Fruit fly (Drosophila melanogaster) whole organism, embryonic: ENCODE results near the gene CG33191.
A peak's percentile ranks its signal among the peaks of the same experiment; 100 is the strongest.

Source experiments
- Ada2b ChIP-seq: fragments of 200-800 bp; sonication (Bioruptor generic); IDR thresholded peaks from 2 replicates; pipeline ENCODE4 v1.3.6; 2022; ENCODE audit warnings: missing biosample characterization, missing genetic modification characterization
- Bdp1 ChIP-seq: fragments of 200-800 bp; sonication (Bioruptor generic); optimal IDR thresholded peaks from 3 replicates; lab custom pipeline; 2016; ENCODE audit warnings: missing biosample characterization, missing genetic modification characterization
- CG10431 ChIP-seq: fragments of 200-800 bp; sonication (Bioruptor generic); optimal IDR thresholded peaks from 3 replicates; lab custom pipeline; 2018; ENCODE audit warnings: missing biosample characterization, mild to moderate bottlenecking, missing genetic modification characterization
- CG11085 ChIP-seq: fragments of 200-800 bp; sonication (Bioruptor generic); IDR thresholded peaks from 2 replicates; pipeline ENCODE4 v1.3.6; 2022; ENCODE audit warnings: missing biosample characterization, missing genetic modification characterization
- CG12104 ChIP-seq: fragments of 200-800 bp; sonication (Bioruptor generic); optimal IDR thresholded peaks from 3 replicates; lab custom pipeline; 2016; ENCODE audit warnings: missing biosample characterization, missing genetic modification characterization
- CG15011 ChIP-seq: fragments of 200-800 bp; sonication (Bioruptor generic); optimal IDR thresholded peaks from 3 replicates; lab custom pipeline; 2018; ENCODE audit warnings: missing biosample characterization, mild to moderate bottlenecking, missing genetic modification characterization
- CG17186 ChIP-seq: fragments of 200-800 bp; sonication (Bioruptor generic); optimal IDR thresholded peaks from 3 replicates; lab custom pipeline; 2017; ENCODE audit warnings: missing biosample characterization, missing genetic modification reagents, missing genetic modification characterization
- CG2202 ChIP-seq: fragments of 200-800 bp; sonication (Bioruptor generic); optimal IDR thresholded peaks from 2 replicates; lab custom pipeline; 2018; ENCODE audit warnings: missing biosample characterization, mild to moderate bottlenecking, missing genetic modification characterization
- CG4282 ChIP-seq: fragments of 200-800 bp; sonication (Bioruptor generic); optimal IDR thresholded peaks from 2 replicates; lab custom pipeline; 2016; ENCODE audit warnings: missing biosample characterization, missing genetic modification characterization
- CG4617 ChIP-seq: fragments of 200-800 bp; sonication (Bioruptor generic); optimal IDR thresholded peaks from 3 replicates; lab custom pipeline; 2016; ENCODE audit warnings: missing biosample characterization, missing genetic modification characterization, borderline replicate concordance
- CG6689 ChIP-seq: fragments of 200-800 bp; sonication (Bioruptor generic); IDR thresholded peaks from 2 replicates; pipeline ENCODE4 v1.3.6; 2022; ENCODE audit warnings: missing biosample characterization, missing genetic modification characterization
- CG8281 ChIP-seq: fragments of 200-800 bp; sonication (Bioruptor generic); optimal IDR thresholded peaks from 2 replicates; lab custom pipeline; 2018; ENCODE audit warnings: missing biosample characterization, mild to moderate bottlenecking, missing genetic modification characterization, moderate library complexity
- CG8478 ChIP-seq: fragments of >200 bp; optimal IDR thresholded peaks from 2 replicates; lab custom pipeline; 2018
- CG8944 ChIP-seq: fragments of 200-800 bp; sonication (Bioruptor generic); optimal IDR thresholded peaks from 3 replicates; lab custom pipeline; 2016; ENCODE audit warnings: missing biosample characterization, missing genetic modification characterization
- CkIIα-i1 ChIP-seq: fragments of 200-800 bp; sonication (Bioruptor generic); IDR thresholded peaks from 2 replicates; pipeline ENCODE4 v1.3.6; 2022; ENCODE audit warnings: missing biosample characterization, missing genetic modification characterization
- D19A ChIP-seq: fragments of 200-800 bp; optimal IDR thresholded peaks from 3 replicates; lab custom pipeline; 2019; ENCODE audit warnings: missing biosample characterization, mild to moderate bottlenecking, missing genetic modification characterization, moderate library complexity
- D19B ChIP-seq: fragments of 200-800 bp; sonication (Bioruptor generic); optimal IDR thresholded peaks from 2 replicates; lab custom pipeline; 2017; ENCODE audit warnings: missing biosample characterization, mild to moderate bottlenecking, missing genetic modification characterization
- Deaf1 ChIP-seq: fragments of 200-800 bp; optimal IDR thresholded peaks from 3 replicates; lab custom pipeline; 2019; ENCODE audit warnings: missing biosample characterization, mild to moderate bottlenecking, missing genetic modification characterization, moderate library complexity
- Dfd ChIP-seq, 2 experiments: fragments of >200 bp; optimal IDR thresholded peaks; 2 replicates each; lab custom pipeline; 2017; ENCODE audit warnings: missing biosample characterization in 2 of 2, missing genetic modification characterization in 2 of 2
- Dip3 ChIP-seq: fragments of 200-800 bp; sonication (Bioruptor generic); optimal IDR thresholded peaks from 3 replicates; lab custom pipeline; 2016; ENCODE audit warnings: missing biosample characterization, missing genetic modification characterization
- Doc3 ChIP-seq: fragments of 200-800 bp; sonication (Bioruptor generic); IDR thresholded peaks from 3 replicates; pipeline ENCODE4 v1.3.6; 2022; ENCODE audit warnings: missing biosample characterization, missing genetic modification characterization; ENCODE audit not compliant: partially characterized antibody
- Fer3 ChIP-seq: fragments of 200-800 bp; sonication (Bioruptor generic); optimal IDR thresholded peaks from 2 replicates; lab custom pipeline; 2018; ENCODE audit warnings: missing biosample characterization, mild to moderate bottlenecking, missing genetic modification characterization, moderate library complexity
- Hand ChIP-seq: fragments of 200-800 bp; sonication (Bioruptor generic); optimal IDR thresholded peaks from 2 replicates; lab custom pipeline; 2017; ENCODE audit warnings: mild to moderate bottlenecking, missing biosample characterization, missing genetic modification reagents, missing genetic modification characterization
- Hmr ChIP-seq: fragments of 200-800 bp; sonication (Bioruptor generic); optimal IDR thresholded peaks from 3 replicates; lab custom pipeline; 2017; ENCODE audit warnings: mild to moderate bottlenecking, missing biosample characterization, missing genetic modification reagents, missing genetic modification characterization
- Hr3 ChIP-seq: fragments of 200-800 bp; sonication (Bioruptor generic); optimal IDR thresholded peaks from 3 replicates; lab custom pipeline; 2016; ENCODE audit warnings: missing biosample characterization, missing genetic modification characterization
- Kr ChIP-seq: fragments of 200-800 bp; sonication (Bioruptor generic); optimal IDR thresholded peaks from 2 replicates; lab custom pipeline; 2017; ENCODE audit warnings: missing biosample characterization, mild to moderate bottlenecking, missing genetic modification characterization
- MBD-R2 ChIP-seq: fragments of 200-800 bp; sonication (Bioruptor generic); IDR thresholded peaks from 2 replicates; pipeline ENCODE4 v1.3.6; 2022; ENCODE audit warnings: missing biosample characterization, missing genetic modification characterization
- Med ChIP-seq: fragments of 200-800 bp; sonication (Bioruptor generic); peaks from one replicate; lab custom pipeline; 2016; ENCODE audit warnings: missing biosample characterization, missing genetic modification characterization, mild to moderate bottlenecking, inconsistent platforms, moderate library complexity
- NC2β ChIP-seq: fragments of 200-800 bp; sonication (Bioruptor generic); optimal IDR thresholded peaks from 2 replicates; lab custom pipeline; 2016; ENCODE audit warnings: missing biosample characterization, missing genetic modification characterization
- Neu2 ChIP-seq: fragments of 200-800 bp; sonication (Bioruptor generic); optimal IDR thresholded peaks from 3 replicates; lab custom pipeline; 2016; ENCODE audit warnings: missing biosample characterization, missing genetic modification characterization, borderline replicate concordance
- Ravus ChIP-seq: fragments of 200-800 bp; sonication (Bioruptor generic); IDR thresholded peaks from 2 replicates; pipeline ENCODE4 v1.3.6; 2022; ENCODE audit warnings: missing biosample characterization, missing genetic modification characterization
- amos ChIP-seq: fragments of 200-800 bp; sonication (Bioruptor generic); IDR thresholded peaks from 2 replicates; pipeline ENCODE4 v1.3.6; 2022; ENCODE audit warnings: missing biosample characterization, missing genetic modification characterization; ENCODE audit not compliant: partially characterized antibody
- bbx ChIP-seq: fragments of 200-800 bp; sonication (Bioruptor generic); IDR thresholded peaks from 2 replicates; pipeline ENCODE4 v1.3.6; 2022; ENCODE audit warnings: missing biosample characterization, missing genetic modification characterization; ENCODE audit not compliant: partially characterized antibody
- cas ChIP-seq: fragments of 200-800 bp; sonication (Bioruptor generic); IDR thresholded peaks from 2 replicates; pipeline ENCODE4 v1.3.6; 2022; ENCODE audit warnings: missing biosample characterization, missing genetic modification characterization
- dysf ChIP-seq: fragments of 200-800 bp; sonication (Bioruptor generic); IDR thresholded peaks from 3 replicates; pipeline ENCODE4 v1.3.6; 2022; ENCODE audit warnings: missing biosample characterization, missing genetic modification characterization
- gce ChIP-seq: fragments of 200-800 bp; sonication (Bioruptor generic); IDR thresholded peaks from 3 replicates; pipeline ENCODE4 v1.3.6; 2022; ENCODE audit warnings: missing biosample characterization, missing genetic modification characterization
- ham ChIP-seq: fragments of 200-800 bp; sonication (Bioruptor generic); IDR thresholded peaks from 2 replicates; pipeline ENCODE4 v1.3.6; 2022; ENCODE audit warnings: missing biosample characterization, missing genetic modification characterization
- hkb ChIP-seq, 2 experiments: fragments of 200-800 bp in 1 of 2; fragments of >200 bp in 1 of 2; sonication (Bioruptor generic) in 1 of 2; IDR thresholded peaks in 1 of 2; optimal IDR thresholded peaks in 1 of 2; 2 replicates each; pipeline versions ENCODE4 v1.3.6 to Lab custom; 2017 to 2022; ENCODE audit warnings: missing biosample characterization in 1 of 2, missing genetic modification characterization in 1 of 2
- jumu ChIP-seq: fragments of 200-800 bp; sonication (Bioruptor generic); optimal IDR thresholded peaks from 3 replicates; lab custom pipeline; 2016; ENCODE audit warnings: missing biosample characterization, missing genetic modification characterization
- lab ChIP-seq: fragments of 200-800 bp; sonication (Bioruptor generic); optimal IDR thresholded peaks from 3 replicates; lab custom pipeline; 2017; ENCODE audit warnings: missing biosample characterization, missing genetic modification characterization, mild to moderate bottlenecking, moderate library complexity, missing genetic modification reagents
- luna ChIP-seq: fragments of 200-800 bp; sonication (Bioruptor generic); optimal IDR thresholded peaks from 2 replicates; lab custom pipeline; 2016; ENCODE audit warnings: missing biosample characterization, missing genetic modification characterization
- nau ChIP-seq: fragments of 200-800 bp; sonication (Bioruptor generic); optimal IDR thresholded peaks from 3 replicates; lab custom pipeline; 2017; ENCODE audit warnings: missing biosample characterization, mild to moderate bottlenecking, missing genetic modification characterization, missing genetic modification reagents
- nerfin-2 ChIP-seq: fragments of 200-800 bp; sonication (Bioruptor generic); IDR thresholded peaks from 2 replicates; pipeline ENCODE4 v1.3.6; 2022; ENCODE audit warnings: missing biosample characterization, missing genetic modification characterization; ENCODE audit not compliant: partially characterized antibody
- repo ChIP-seq: fragments of 200-800 bp; sonication (Bioruptor generic); optimal IDR thresholded peaks from 2 replicates; lab custom pipeline; 2016; ENCODE audit warnings: missing biosample characterization, missing genetic modification characterization
- row ChIP-seq: fragments of 200-800 bp; sonication (Bioruptor generic); IDR thresholded peaks from 3 replicates; pipeline ENCODE4 v1.3.6; 2022; ENCODE audit warnings: missing biosample characterization, missing genetic modification characterization
- slou ChIP-seq: fragments of 200-800 bp; sonication (Bioruptor generic); optimal IDR thresholded peaks from 3 replicates; lab custom pipeline; 2016; ENCODE audit warnings: missing biosample characterization, missing genetic modification characterization
- tll ChIP-seq, 2 experiments: fragments of 200-800 bp in 1 of 2; fragments of >200 bp in 1 of 2; sonication (Bioruptor generic) in 1 of 2; optimal IDR thresholded peaks; 2 replicates each; lab custom pipeline; 2017 to 2019; ENCODE audit warnings: missing biosample characterization in 2 of 2, missing genetic modification characterization in 2 of 2, mild to moderate bottlenecking in 1 of 2, moderate library complexity in 1 of 2
- trem ChIP-seq: fragments of 200-800 bp; optimal IDR thresholded peaks from 3 replicates; lab custom pipeline; 2019; ENCODE audit warnings: missing biosample characterization, mild to moderate bottlenecking, missing genetic modification characterization, moderate library complexity
- vvl ChIP-seq: fragments of 200-800 bp; sonication (Bioruptor generic); IDR thresholded peaks from 2 replicates; pipeline ENCODE4 v1.3.6; 2022; ENCODE audit warnings: missing biosample characterization, missing genetic modification characterization
- zen ChIP-seq: fragments of 200-800 bp; sonication (Bioruptor generic); optimal IDR thresholded peaks from 3 replicates; lab custom pipeline; 2018; ENCODE audit warnings: missing biosample characterization, mild to moderate bottlenecking, missing genetic modification characterization, moderate library complexity

Gene CG33191

DNA sequence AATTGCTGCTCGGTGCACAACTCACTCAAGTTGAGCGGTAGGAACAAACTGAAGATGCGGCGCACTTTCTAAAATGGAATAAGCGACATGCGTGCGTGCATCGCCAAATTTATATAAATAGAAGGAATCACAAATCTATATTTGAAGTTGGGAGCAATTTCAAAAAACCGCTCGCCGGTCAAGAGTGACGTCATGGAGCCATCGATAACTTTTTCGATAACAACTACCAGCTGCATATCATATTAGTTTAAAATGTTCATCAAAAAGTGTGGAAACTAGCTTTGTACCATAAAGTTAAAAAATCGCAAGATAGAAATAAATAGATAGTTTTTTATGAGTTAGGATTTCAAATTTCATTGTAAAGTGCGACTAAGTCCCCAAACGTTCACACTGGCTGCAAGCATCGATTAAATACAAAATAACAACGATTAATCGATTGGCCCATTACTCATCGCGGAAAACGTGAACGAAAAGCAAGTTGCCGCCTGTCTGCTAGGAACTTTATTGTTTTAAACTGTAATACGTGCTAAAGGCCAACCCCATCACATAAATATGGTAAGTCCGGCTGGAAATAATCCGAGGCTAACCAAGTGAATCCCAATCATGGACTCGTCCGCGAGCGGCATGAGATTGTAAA is 21.5 kb upstream of the CG33191 start, which contains the start of the genes Pif1A, Pif1B and CCT7 (continued):
- TF ChIP-seq CG15011 (GFP tag; lab: Kevin White, UChicago) (no peak), cas (no peak), Bdp1 (GFP tag; lab: Kevin White, UChicago) (no peak), nau (GFP tag; lab: Kevin White, UChicago) (no peak), MBD-R2 (GFP tag; lab: Robert Waterston, UW) (peak; percentile 62), Hr3 (GFP tag; lab: Kevin White, UChicago) (no peak), amos (GFP tag; lab: Robert Waterston, UW) (peak; percentile 91), D19B (GFP tag; lab: Kevin White, UChicago) (no peak), CG12104 (GFP tag; lab: Kevin White, UChicago) (no peak), CG8944 (GFP tag; lab: Kevin White, UChicago) (no peak), Dip3 (GFP tag; lab: Kevin White, UChicago) (no peak), CG8281 (tag; lab: Kevin White, UChicago) (no peak), CkIIα-i1 (no peak), Deaf1 (tag; lab: Kevin White, UChicago) (no peak), dysf (no peak), CG4617 (GFP tag; lab: Kevin White, UChicago) (peak; percentile 56), Fer3 (tag; lab: Kevin White, UChicago) (no peak), Hand (GFP tag; lab: Kevin White, UChicago) (no peak), gce (no peak), CG6689 (no peak), luna (GFP tag; lab: Kevin White, UChicago) (no peak), CG17186 (GFP tag; lab: Kevin White, UChicago) (peak; percentile 35), Ada2b (no peak), NC2β (peak; percentile 36), ham (GFP tag; lab: Robert Waterston, UW) (no peak), hkb (optimal IDR thresholded peaks at IDR 0.05; lab: Kevin White, UChicago) (peak; percentile 37), hkb (GFP tag; IDR thresholded peaks at IDR 0.05; lab: Robert Waterston, UW) (0 out of 2 replicates have a peak, but pooled peaks have one; percentile 8), D19A (tag; lab: Kevin White, UChicago) (no peak), row (no peak; the same call in 2 of the 3 replicates)
- TF ChIP-seq, all 482 proteins: peak for 135

DNA sequence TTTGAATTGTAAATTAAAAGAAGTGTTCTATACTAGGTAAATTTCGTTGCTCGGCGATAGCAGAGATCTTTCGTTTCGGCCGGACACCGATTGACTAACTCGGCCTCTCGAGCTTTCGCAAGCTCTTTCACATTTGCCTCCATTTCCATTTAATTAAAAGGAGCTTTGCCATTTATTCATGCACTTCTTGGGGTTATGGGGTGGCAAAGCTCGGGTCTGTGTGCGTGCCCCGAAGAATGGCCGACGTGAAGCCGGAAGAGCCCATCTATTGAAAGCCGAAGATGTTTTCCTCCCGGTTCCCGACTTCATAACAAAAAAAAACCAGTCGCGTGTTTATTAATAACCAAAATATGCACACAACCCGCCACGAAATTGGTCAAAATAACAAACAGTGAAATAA is 20.1 kb upstream of the CG33191 start:
- TF ChIP-seq CG8478 (lab: Kevin White, UChicago) (no peak), nerfin-2 (GFP tag; lab: Robert Waterston, UW) (no peak), Dfd (GFP tag; optimal IDR thresholded peaks at IDR 0.05; lab: Kevin White, UChicago) (no peak), jumu (GFP tag; lab: Kevin White, UChicago) (no peak), vvl (GFP tag; lab: Robert Waterston, UW) (peak; percentile 54; the same call in 1 of the 2 replicates), Doc3 (no peak), bbx (GFP tag; lab: Robert Waterston, UW) (no peak), Kr (GFP tag; lab: Kevin White, UChicago) (no peak), trem (no peak), Hmr (GFP tag; lab: Kevin White, UChicago) (peak; percentile 20), CG11085 (GFP tag; lab: Robert Waterston, UW) (no peak), CG4282 (no peak), CG10431 (no peak), Neu2 (GFP tag; lab: Kevin White, UChicago) (no peak), repo (GFP tag; lab: Kevin White, UChicago) (no peak), Med (peak; percentile 72), tll (GFP tag; optimal IDR thresholded peaks at IDR 0.05; lab: Kevin White, UChicago) (no peak), slou (no peak), lab (GFP tag; lab: Kevin White, UChicago) (peak; percentile 39), Ravus (GFP tag; lab: Robert Waterston, UW) (no peak), D19A (tag; lab: Kevin White, UChicago) (no peak), CG2202 (no peak), zen (tag; lab: Kevin White, UChicago) (no peak)
